Fruit fly (Drosophila melanogaster): ENCODE results near the gene CG5122.
A peak's percentile ranks its signal among the peaks of the same experiment; 100 is the strongest.

CG5122 gene

DNA sequence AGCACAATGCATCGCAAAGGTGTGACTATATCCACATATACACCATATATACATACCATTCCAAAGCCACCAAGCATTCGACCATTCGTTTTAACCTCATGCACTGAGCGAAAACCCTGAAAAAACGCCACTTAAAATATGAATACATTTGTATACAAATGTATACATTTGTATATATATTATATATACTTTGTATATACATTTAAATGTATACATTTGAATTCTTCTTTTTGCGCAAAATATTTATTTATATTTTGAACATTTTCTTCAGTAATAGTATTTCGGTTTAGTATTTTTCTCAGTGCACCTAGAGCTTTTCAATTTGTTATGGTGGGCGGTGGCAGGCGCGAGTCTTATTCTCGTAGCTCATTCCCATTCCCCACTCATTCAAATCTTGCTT lies 26.0 kb downstream of the CG5122 start (continued):
- 0 out of 2 replicates have a peak, but pooled peaks have one; percentile 18 for TF ChIP-seq al (GFP tag; IDR thresholded peaks at IDR 0.05)
- no peak for TF ChIP-seq CG7987 (GFP tag; optimal IDR thresholded peaks at IDR 0.05)
- TF ChIP-seq so (GFP tag; IDR thresholded peaks at IDR 0.05), result 0 out of 3 replicates have a peak, but pooled peaks have one; percentile 39
- no peak for TF ChIP-seq jumu (GFP tag; optimal IDR thresholded peaks at IDR 0.05)
- no peak for TF ChIP-seq CG4617 (GFP tag; optimal IDR thresholded peaks at IDR 0.05; ENCODE audit: borderline replicate concordance)
- 0 out of 2 replicates have a peak, but pooled peaks have one; percentile 25 for TF ChIP-seq Ptx1 (GFP tag; IDR thresholded peaks at IDR 0.05)
- TF ChIP-seq CG18476 (GFP tag; optimal IDR thresholded peaks at IDR 0.05), result no peak
- no peak for TF ChIP-seq CG7357 (GFP tag; IDR thresholded peaks at IDR 0.05)
- TF ChIP-seq tap (tag; optimal IDR thresholded peaks at IDR 0.05), result peak; percentile 6
- TF ChIP-seq CG18262 (tag; optimal IDR thresholded peaks at IDR 0.05), result no peak
- no peak for TF ChIP-seq gfzf (GFP tag; optimal IDR thresholded peaks at IDR 0.05)
- TF ChIP-seq CG10147 (GFP tag; optimal IDR thresholded peaks at IDR 0.05), result peak; percentile 4
- TF ChIP-seq gem (tag; optimal IDR thresholded peaks at IDR 0.05), result peak; percentile 61
- TF ChIP-seq CoRest (tag; optimal IDR thresholded peaks at IDR 0.05), result peak; percentile 24
- 0 out of 2 replicates have a peak, but pooled peaks have one; percentile 13 for TF ChIP-seq CG32772 (GFP tag; IDR thresholded peaks at IDR 0.05)
- peak; percentile 46 for TF ChIP-seq CG7839 (tag; optimal IDR thresholded peaks at IDR 0.05)
- TF ChIP-seq vnd (GFP tag; IDR thresholded peaks at IDR 0.05; ENCODE audit: partially characterized antibody), result no peak
- TF ChIP-seq CG18764 (GFP tag; optimal IDR thresholded peaks at IDR 0.05), result no peak
- TF ChIP-seq CG13424 (tag; optimal IDR thresholded peaks at IDR 0.05), result peak; percentile 40
- peak; percentile 3 for TF ChIP-seq fd96Cb (tag; optimal IDR thresholded peaks at IDR 0.05)
- no peak for TF ChIP-seq CG4404 (GFP tag; IDR thresholded peaks at IDR 0.05)
- TF ChIP-seq CG12659 (GFP tag; optimal IDR thresholded peaks at IDR 0.05), result peak; percentile 12
- TF ChIP-seq CG18619 (GFP tag; optimal IDR thresholded peaks at IDR 0.05), result no peak
- peak; percentile 33; the same call in 1 of the 2 replicates for TF ChIP-seq CG31441 (GFP tag; IDR thresholded peaks at IDR 0.05)
- no peak for TF ChIP-seq CG9876 (GFP tag; optimal IDR thresholded peaks at IDR 0.05)
- peak; percentile 24 for TF ChIP-seq Meics (GFP tag; optimal IDR thresholded peaks at IDR 0.05)
- peak; percentile 52 for TF ChIP-seq CG2678 (tag; optimal IDR thresholded peaks at IDR 0.05)
- no peak for TF ChIP-seq crp (GFP tag; optimal IDR thresholded peaks at IDR 0.05)
- TF ChIP-seq dmrt99B (tag; optimal IDR thresholded peaks at IDR 0.05), result peak; percentile 33
- no peak for TF ChIP-seq otp (GFP tag; IDR thresholded peaks at IDR 0.05)
- no peak for TF ChIP-seq sna (GFP tag; IDR thresholded peaks at IDR 0.05; ENCODE audit: partially characterized antibody)
- TF ChIP-seq Hr51 (GFP tag; optimal IDR thresholded peaks at IDR 0.05), result peak in 1 of 2 experiments; percentile 41
- TF ChIP-seq CG10209 (GFP tag; optimal IDR thresholded peaks at IDR 0.05), result peak; percentile 3
- TF ChIP-seq CG2712 (tag; optimal IDR thresholded peaks at IDR 0.05), result peak; percentile 41
- TF ChIP-seq dmrt11E (tag; optimal IDR thresholded peaks at IDR 0.05), result no peak
- peak; percentile 58; the same call in 1 of the 3 replicates for TF ChIP-seq dysf (GFP tag; IDR thresholded peaks at IDR 0.05)
- peak; percentile 24 for TF ChIP-seq unpg (GFP tag; optimal IDR thresholded peaks at IDR 0.05)
- no peak for TF ChIP-seq pan (optimal IDR thresholded peaks at IDR 0.05)
- TF ChIP-seq pan (GFP tag; optimal IDR thresholded peaks at IDR 0.05 in 1 of 2, IDR thresholded peaks at IDR 0.05 in 1 of 2), result peak in 1 of 2 experiments; percentile 43
- no peak for TF ChIP-seq Myb (GFP tag; optimal IDR thresholded peaks at IDR 0.05)
- TF ChIP-seq Doc3 (GFP tag; IDR thresholded peaks at IDR 0.05; ENCODE audit: partially characterized antibody), result no peak
- TF ChIP-seq Blimp-1 (GFP tag; optimal IDR thresholded peaks at IDR 0.05), result peak; percentile 33
- TF ChIP-seq Fer1 (GFP tag; optimal IDR thresholded peaks at IDR 0.05), result peak; percentile 62
- peak; percentile 44; the same call in 1 of the 3 replicates for TF ChIP-seq row (GFP tag; IDR thresholded peaks at IDR 0.05)
- no peak for TF ChIP-seq trem (tag; optimal IDR thresholded peaks at IDR 0.05)
- TF ChIP-seq pros (GFP tag; optimal IDR thresholded peaks at IDR 0.05), result no peak
- 0 out of 2 replicates have a peak, but pooled peaks have one; percentile 38 for TF ChIP-seq Atf6 (GFP tag; IDR thresholded peaks at IDR 0.05)
